Fruit fly (Drosophila melanogaster) whole organism: ENCODE data around the gene CG11857.

Experiments used
- Dll ChIP-seq: fragments of >200 bp; optimal IDR thresholded peaks from 2 replicates; lab custom pipeline; 2017
- pan ChIP-seq: fragments of >200 bp; optimal IDR thresholded peaks from 2 replicates; lab custom pipeline; 2017
- psq ChIP-seq: fragments of >200 bp; optimal IDR thresholded peaks from 2 replicates; lab custom pipeline; 2017

DNA sequence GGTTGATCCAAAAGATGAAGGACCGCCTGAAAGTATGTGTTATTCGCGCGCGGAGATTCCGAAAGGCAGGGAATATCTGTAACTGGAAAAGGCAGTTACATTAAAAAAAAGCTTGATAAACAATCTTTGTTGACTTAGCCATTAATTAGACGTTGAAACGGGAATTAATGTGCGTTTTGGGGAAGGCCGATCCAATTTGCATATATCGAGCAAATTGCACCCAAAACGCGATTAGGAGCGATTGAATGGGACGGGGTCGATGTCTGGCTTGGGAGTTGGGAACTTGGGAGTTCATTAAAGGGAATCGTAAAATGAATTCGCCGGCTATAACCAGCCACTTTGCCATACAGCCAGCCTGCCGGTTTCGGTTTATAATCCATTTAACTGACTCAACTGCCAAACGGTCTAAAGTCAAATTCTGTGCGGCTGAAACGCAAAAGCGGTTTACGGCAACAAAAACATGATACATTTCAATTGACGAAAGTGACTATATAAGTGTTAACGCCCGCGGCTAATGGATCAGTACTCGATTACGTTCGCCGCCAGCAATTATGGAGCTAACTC is 17.1 kb upstream of the CG11857 start, which contains the start of gene CG11854:
- TF ChIP-seq pan (lab: Kevin White, UChicago) (no peak), Dll (no peak), psq (lab: Kevin White, UChicago) (no peak)
